Worm (Caenorhabditis elegans): ENCODE measurements around the gene vps-15.

Gene vps-15

ce11 chrII:11890596-11890995 lies 25.1 kb downstream of the vps-15 start:
- no peak for TF ChIP-seq ceh-34 (tag; optimal IDR thresholded peaks at IDR 0.05)
- TF ChIP-seq ceh-31 (tag; optimal IDR thresholded peaks at IDR 0.05) = peak; percentile 52
- peak; percentile 81 for TF ChIP-seq ref-2 (tag; optimal IDR thresholded peaks at IDR 0.05)
- TF ChIP-seq unc-86 (tag; optimal IDR thresholded peaks at IDR 0.05) = no peak
- peak; percentile 50 for TF ChIP-seq tbx-2 (tag; optimal IDR thresholded peaks at IDR 0.05)
- TF ChIP-seq hlh-30 (tag; optimal IDR thresholded peaks at IDR 0.05; ENCODE audit: insufficient read depth) = peak; percentile 22

ce11 chrII:11889420-11890075 lies 26.1 kb downstream of the vps-15 start:
- TF ChIP-seq npax-4 (tag; optimal IDR thresholded peaks at IDR 0.05) (no peak), sdc-2 (tag; optimal IDR thresholded peaks at IDR 0.05) (peak; percentile 31), eyg-1 (tag; optimal IDR thresholded peaks at IDR 0.05) (peak; percentile 19), ceh-6 (GFP tag; optimal IDR thresholded peaks at IDR 0.05) (peak; percentile 25), ahr-1 (tag; optimal IDR thresholded peaks at IDR 0.05) (no peak), che-1 (tag; optimal IDR thresholded peaks at IDR 0.05) (no peak), dve-1 (tag; optimal IDR thresholded peaks at IDR 0.05) (no peak), unc-3 (GFP tag; conservative IDR thresholded peaks at IDR 0.05) (no peak), unc-3 (tag; optimal IDR thresholded peaks at IDR 0.05) (no peak), unc-42 (tag; optimal IDR thresholded peaks at IDR 0.05) (no peak), hlh-30 (tag; optimal IDR thresholded peaks at IDR 0.05; ENCODE audit: insufficient read depth) (peak; percentile 84), pha-2 (tag; optimal IDR thresholded peaks at IDR 0.05) (no peak), madf-2 (tag; optimal IDR thresholded peaks at IDR 0.05) (no peak), ceh-24 (tag; optimal IDR thresholded peaks at IDR 0.05) (no peak), mec-3 (tag; optimal IDR thresholded peaks at IDR 0.05; ENCODE audit: borderline replicate concordance) (no peak), zip-5 (tag; optimal IDR thresholded peaks at IDR 0.05) (no peak), tbx-7 (tag; optimal IDR thresholded peaks at IDR 0.05) (no peak), ceh-30 (tag; optimal IDR thresholded peaks at IDR 0.05) (no peak), ztf-16 (tag; optimal IDR thresholded peaks at IDR 0.05) (no peak), ref-2 (tag; optimal IDR thresholded peaks at IDR 0.05) (peak; percentile 54), pat-9 (tag; optimal IDR thresholded peaks at IDR 0.05) (no peak), ceh-22 (tag; optimal IDR thresholded peaks at IDR 0.05) (no peak), T23F11.4 (GFP tag; optimal IDR thresholded peaks at IDR 0.05) (no peak), pax-1 (tag; optimal IDR thresholded peaks at IDR 0.05) (no peak), fkh-10 (GFP tag; optimal IDR thresholded peaks at IDR 0.05) (no peak), gmeb-2 (tag; optimal IDR thresholded peaks at IDR 0.05) (no peak), nhr-232 (tag; optimal IDR thresholded peaks at IDR 0.05) (no peak), tbx-2 (tag; optimal IDR thresholded peaks at IDR 0.05) (peak; percentile 11), ceh-2 (tag; optimal IDR thresholded peaks at IDR 0.05) (peak; percentile 16), ama-1 (optimal IDR thresholded peaks at IDR 0.05) (peak; percentile 67), sox-4 (tag; optimal IDR thresholded peaks at IDR 0.05) (no peak), nhr-11 (tag; optimal IDR thresholded peaks at IDR 0.05) (no peak), unc-55 (GFP tag; optimal IDR thresholded peaks at IDR 0.05) (peak; percentile 60), ceh-9 (tag; optimal IDR thresholded peaks at IDR 0.05) (no peak), nfya-1 (tag; optimal IDR thresholded peaks at IDR 0.05) (peak; percentile 28), elt-2 (tag; optimal IDR thresholded peaks at IDR 0.05) (no peak), C08G9.2 (tag; optimal IDR thresholded peaks at IDR 0.05) (peak; percentile 20), fax-1 (tag; optimal IDR thresholded peaks at IDR 0.05) (no peak), dmd-4 (tag; optimal IDR thresholded peaks at IDR 0.05; ENCODE audit: borderline replicate concordance) (peak; percentile 8), ceh-31 (tag; optimal IDR thresholded peaks at IDR 0.05) (peak; percentile 23), ceh-14 (tag; optimal IDR thresholded peaks at IDR 0.05) (no peak), lim-6 (tag; optimal IDR thresholded peaks at IDR 0.05) (no peak), K02D7.2 (tag; optimal IDR thresholded peaks at IDR 0.05) (no peak), ceh-45 (GFP tag; IDR thresholded peaks at IDR 0.05) (no peak), lin-11 (tag; optimal IDR thresholded peaks at IDR 0.05) (no peak), hlh-6 (tag; optimal IDR thresholded peaks at IDR 0.05) (no peak), sox-2 (GFP tag; IDR thresholded peaks at IDR 0.05) (no peak), ceh-48 (tag; optimal IDR thresholded peaks at IDR 0.05) (no peak), hlh-13 (GFP tag; optimal IDR thresholded peaks at IDR 0.05) (no peak)

Data from whole organism, late embryonic.